Worm (Caenorhabditis elegans) whole organism, L1 larva: ENCODE data around the gene cey-4.

Source experiments
- C16A3.4 ChIP-seq: fragments of 150-350 bp; optimal IDR thresholded peaks from 2 replicates; lab custom pipeline; 2014; ENCODE audit warnings: missing biosample characterization, missing genetic modification characterization
- aha-1 ChIP-seq: fragments of 150-350 bp; optimal IDR thresholded peaks from 2 replicates; lab custom pipeline; 2014; ENCODE audit warnings: missing biosample characterization, missing genetic modification characterization
- ama-1 ChIP-seq: fragments of 150-350 bp; optimal IDR thresholded peaks from 2 replicates; lab custom pipeline; 2014
- blmp-1 ChIP-seq: fragments of 150-350 bp; optimal IDR thresholded peaks from 2 replicates; lab custom pipeline; 2014; ENCODE audit warnings: missing biosample characterization, missing genetic modification characterization
- ceh-82 ChIP-seq, 3 experiments: fragments of 150-350 bp in 1 of 3; sonication (generic microtip) in 2 of 3; optimal IDR thresholded peaks; 2 replicates each; lab custom pipeline; 2014 to 2017; ENCODE audit warnings: missing biosample characterization in 3 of 3, missing genetic modification characterization in 3 of 3
- dpl-1 ChIP-seq, 3 experiments: fragments of 150-350 bp in 2 of 3; sonication (generic microtip) in 1 of 3; optimal IDR thresholded peaks; 2 replicates each; lab custom pipeline; 2014 to 2017; ENCODE audit warnings: missing biosample characterization in 3 of 3, missing genetic modification characterization in 3 of 3, missing genetic modification reagents in 3 of 3
- dsc-1 ChIP-seq: sonication (generic microtip); optimal IDR thresholded peaks from 2 replicates; lab custom pipeline; 2016; ENCODE audit warnings: mild to moderate bottlenecking, missing genetic modification characterization, missing compliant biosample characterization
- efl-1 ChIP-seq, 4 experiments: fragments of 150-350 bp; optimal IDR thresholded peaks in 3 of 4; peaks in 1 of 4; 1 replicate in 1 of 4; 2 replicates in 3 of 4; lab custom pipeline; 2014; ENCODE audit warnings: missing biosample characterization in 2 of 4, missing genetic modification characterization in 2 of 4, missing genetic modification reagents in 2 of 4
- elt-2 ChIP-seq: sonication (generic microtip); optimal IDR thresholded peaks from 2 replicates; lab custom pipeline; 2016; ENCODE audit warnings: missing genetic modification characterization, mild to moderate bottlenecking, inconsistent platforms, missing compliant biosample characterization, missing genetic modification reagents
- elt-3 ChIP-seq, 6 experiments: fragments of 150-350 bp in 1 of 6; sonication (generic microtip); optimal IDR thresholded peaks; 2 replicates each; lab custom pipeline; 2017 to 2018; ENCODE audit warnings: missing biosample characterization in 6 of 6, missing genetic modification characterization in 6 of 6, inconsistent platforms in 1 of 6
- fkh-4 ChIP-seq: sonication (generic microtip); optimal IDR thresholded peaks from 2 replicates; lab custom pipeline; 2016; ENCODE audit warnings: missing compliant biosample characterization, missing genetic modification characterization, borderline replicate concordance
- grh-1 ChIP-seq: fragments of 200-800 bp; sonication (Bioruptor generic); IDR thresholded peaks from 2 replicates; pipeline ENCODE4 v1.3.6; 2022; ENCODE audit warnings: missing genetic modification reagents, missing genetic modification characterization, missing compliant biosample characterization
- hlh-17 ChIP-seq: fragments of 200-800 bp; sonication (Bioruptor generic); optimal IDR thresholded peaks from 2 replicates; lab custom pipeline; 2018; ENCODE audit warnings: missing genetic modification characterization, mild to moderate bottlenecking, missing compliant biosample characterization, moderate library complexity, borderline replicate concordance
- hlh-4 ChIP-seq: sonication (generic microtip); optimal IDR thresholded peaks from 2 replicates; lab custom pipeline; 2016; ENCODE audit warnings: mild to moderate bottlenecking, missing genetic modification characterization, missing compliant biosample characterization
- jun-1 ChIP-seq: fragments of 150-350 bp; optimal IDR thresholded peaks from 2 replicates; lab custom pipeline; 2014; ENCODE audit warnings: missing biosample characterization, missing genetic modification reagents, missing genetic modification characterization
- lin-13 ChIP-seq: fragments of 150-350 bp; optimal IDR thresholded peaks from 2 replicates; lab custom pipeline; 2014; ENCODE audit warnings: missing biosample characterization, missing genetic modification reagents, missing genetic modification characterization
- lin-15B ChIP-seq: fragments of 150-350 bp; sonication (generic microtip); optimal IDR thresholded peaks from 3 replicates; lab custom pipeline; 2014; ENCODE audit warnings: missing biosample characterization, missing genetic modification characterization
- lin-35 ChIP-seq, 2 experiments: fragments of 150-350 bp; optimal IDR thresholded peaks; 2 replicates each; lab custom pipeline; 2014; ENCODE audit warnings: missing biosample characterization in 2 of 2, missing genetic modification characterization in 2 of 2, missing genetic modification reagents in 2 of 2
- lin-39 ChIP-seq: fragments of 150-350 bp; optimal IDR thresholded peaks from 2 replicates; lab custom pipeline; 2014; ENCODE audit warnings: missing biosample characterization, missing genetic modification reagents, missing genetic modification characterization
- lir-3 ChIP-seq: sonication (generic microtip); optimal IDR thresholded peaks from 2 replicates; lab custom pipeline; 2016; ENCODE audit warnings: mild to moderate bottlenecking, missing genetic modification characterization, moderate library complexity, missing compliant biosample characterization; ENCODE audit not compliant: poor library complexity
- lsy-2 ChIP-seq, 2 experiments: fragments of 150-350 bp; optimal IDR thresholded peaks; 2 replicates each; lab custom pipeline; 2014; ENCODE audit warnings: missing biosample characterization in 2 of 2, missing genetic modification characterization in 2 of 2
- mdl-1 ChIP-seq, 2 experiments: fragments of 150-350 bp; optimal IDR thresholded peaks; 2 replicates each; lab custom pipeline; 2014 to 2017; ENCODE audit warnings: missing biosample characterization in 2 of 2, missing genetic modification characterization in 2 of 2, inconsistent platforms in 1 of 2
- mef-2 ChIP-seq: fragments of 150-350 bp; optimal IDR thresholded peaks from 2 replicates; lab custom pipeline; 2014; ENCODE audit warnings: missing biosample characterization, missing genetic modification characterization
- mep-1 ChIP-seq: fragments of 150-350 bp; optimal IDR thresholded peaks from 2 replicates; lab custom pipeline; 2014; ENCODE audit warnings: missing biosample characterization, missing genetic modification characterization
- nhr-20 ChIP-seq: sonication (generic microtip); optimal IDR thresholded peaks from 2 replicates; lab custom pipeline; 2016; ENCODE audit warnings: mild to moderate bottlenecking, missing genetic modification characterization, missing compliant biosample characterization
- nhr-237 ChIP-seq: fragments of 150-350 bp; optimal IDR thresholded peaks from 2 replicates; lab custom pipeline; 2014; ENCODE audit warnings: missing biosample characterization, missing genetic modification characterization
- nhr-47 ChIP-seq: sonication (generic microtip); optimal IDR thresholded peaks from 2 replicates; lab custom pipeline; 2016; ENCODE audit warnings: mild to moderate bottlenecking, missing genetic modification characterization, moderate library complexity, missing compliant biosample characterization
- nhr-71 ChIP-seq: sonication (generic microtip); optimal IDR thresholded peaks from 2 replicates; lab custom pipeline; 2016; ENCODE audit warnings: mild to moderate bottlenecking, missing genetic modification characterization, moderate library complexity, missing compliant biosample characterization
- nhr-90 ChIP-seq: sonication (generic microtip); optimal IDR thresholded peaks from 2 replicates; lab custom pipeline; 2016; ENCODE audit warnings: mild to moderate bottlenecking, missing genetic modification characterization, missing compliant biosample characterization; ENCODE audit not compliant: poor library complexity
- rnt-1 ChIP-seq: sonication (generic microtip); optimal IDR thresholded peaks from 2 replicates; lab custom pipeline; 2016; ENCODE audit warnings: mild to moderate bottlenecking, missing genetic modification characterization, moderate library complexity, missing compliant biosample characterization
- skn-1 ChIP-seq: fragments of 150-350 bp; optimal IDR thresholded peaks from 2 replicates; lab custom pipeline; 2014; ENCODE audit warnings: missing biosample characterization, missing genetic modification characterization
- snpc-4 ChIP-seq: fragments of 150-350 bp; optimal IDR thresholded peaks from 2 replicates; lab custom pipeline; 2014; ENCODE audit warnings: missing biosample characterization, missing genetic modification characterization
- snu-23 ChIP-seq: sonication (generic microtip); optimal IDR thresholded peaks from 2 replicates; lab custom pipeline; 2016; ENCODE audit warnings: missing genetic modification characterization, missing compliant biosample characterization
- sptf-1 ChIP-seq: fragments of 150-350 bp; optimal IDR thresholded peaks from 2 replicates; lab custom pipeline; 2014; ENCODE audit warnings: missing biosample characterization, missing genetic modification characterization
- swsn-7 ChIP-seq: sonication (generic microtip); optimal IDR thresholded peaks from 2 replicates; lab custom pipeline; 2016; ENCODE audit warnings: missing genetic modification characterization, missing compliant biosample characterization
- unc-130 ChIP-seq: fragments of 150-350 bp; optimal IDR thresholded peaks from 2 replicates; lab custom pipeline; 2017; ENCODE audit warnings: missing biosample characterization, missing genetic modification characterization, inconsistent platforms
- unc-30 ChIP-seq: sonication (generic microtip); optimal IDR thresholded peaks from 2 replicates; lab custom pipeline; 2017; ENCODE audit warnings: missing biosample characterization, missing genetic modification characterization
- xbp-1 ChIP-seq: sonication (generic microtip); optimal IDR thresholded peaks from 2 replicates; lab custom pipeline; 2016; ENCODE audit warnings: missing genetic modification characterization, missing compliant biosample characterization
- zip-4 ChIP-seq: fragments of 200-800 bp; sonication (Bioruptor generic); optimal IDR thresholded peaks from 2 replicates; lab custom pipeline; 2018; ENCODE audit warnings: mild to moderate bottlenecking, missing genetic modification characterization, moderate library complexity, missing compliant biosample characterization
- ztf-4 ChIP-seq: fragments of 150-350 bp; optimal IDR thresholded peaks from 2 replicates; lab custom pipeline; 2014; ENCODE audit warnings: missing biosample characterization, missing genetic modification characterization

Gene cey-4

ce11 chrIII:10902341-10902740, 33.8 kb upstream of the cey-4 start, which contains the start of gene unc-119:
Gene unc-119, plus strand, starts transcription at chrIII:10902641.
- TF ChIP-seq sptf-1: no peak
- TF ChIP-seq nhr-90 (tag; lab: Kevin White, UChicago): no peak

ce11 chrIII:10895817-10896413, 27.4 kb upstream of the cey-4 start, which contains the start of gene com-1:
Gene com-1, plus strand, starts transcription at chrIII:10896363.
- TF ChIP-seq nhr-237 (tag; lab: Kevin White, UChicago): no peak
- TF ChIP-seq rnt-1 (tag; lab: Kevin White, UChicago): no peak
- TF ChIP-seq zip-4: no peak
- no peak for TF ChIP-seq ama-1 (lab: Kevin White, UChicago)
- TF ChIP-seq xbp-1: peak; percentile 14
- no peak for TF ChIP-seq mef-2 (tag; lab: Kevin White, UChicago)
- TF ChIP-seq grh-1 (GFP tag; lab: Robert Waterston, UW): no peak
- TF ChIP-seq hlh-4 (tag; lab: Kevin White, UChicago): no peak
- no peak for TF ChIP-seq lin-13 (GFP tag; lab: Kevin White, UChicago)
- peak; percentile 46 for TF ChIP-seq nhr-47 (tag; lab: Kevin White, UChicago)
- TF ChIP-seq lir-3 (tag; lab: Kevin White, UChicago): no peak
- peak; percentile 51 to 73 for TF ChIP-seq lsy-2 (tag; optimal IDR thresholded peaks at IDR 0.05; lab: Kevin White, UChicago)
- TF ChIP-seq blmp-1 (tag; lab: Kevin White, UChicago): peak; percentile 58
- TF ChIP-seq efl-1 (optimal IDR thresholded peaks at IDR 0.05; lab: Kevin White, UChicago): peak; percentile 53 to 63
- TF ChIP-seq efl-1 (GFP tag; optimal IDR thresholded peaks at IDR 0.05 in 1 of 2; lab: Kevin White, UChicago): peak; percentile 61 to 93
- no peak for TF ChIP-seq mdl-1 (tag; optimal IDR thresholded peaks at IDR 0.05; lab: Kevin White, UChicago)
- TF ChIP-seq nhr-90 (tag; lab: Kevin White, UChicago): peak; percentile 3
- TF ChIP-seq elt-3 (tag; optimal IDR thresholded peaks at IDR 0.05; lab: Kevin White, UChicago): no peak
- peak; percentile 30 to 72 (median 42) for TF ChIP-seq dpl-1 (GFP tag; optimal IDR thresholded peaks at IDR 0.05; lab: Kevin White, UChicago)
- TF ChIP-seq ceh-82 (tag; optimal IDR thresholded peaks at IDR 0.05; lab: Kevin White, UChicago): peak in 2 of 3 experiments; percentile 56 to 59
- TF ChIP-seq lin-39 (tag; lab: Kevin White, UChicago): no peak
- TF ChIP-seq lin-15B (tag; lab: Kevin White, UChicago): peak; percentile 60
- TF ChIP-seq dsc-1 (tag; lab: Kevin White, UChicago): peak; percentile 15
- no peak for TF ChIP-seq elt-2
- no peak for TF ChIP-seq ztf-4 (tag; lab: Kevin White, UChicago)
- no peak for TF ChIP-seq jun-1 (tag; lab: Kevin White, UChicago)
- TF ChIP-seq skn-1: peak; percentile 42
- TF ChIP-seq lin-35 (GFP tag; optimal IDR thresholded peaks at IDR 0.05; lab: Kevin White, UChicago): peak; percentile 58 to 67
- peak; percentile 29 for TF ChIP-seq nhr-20 (tag; lab: Kevin White, UChicago)
- no peak for TF ChIP-seq aha-1
- no peak for TF ChIP-seq unc-130 (tag; lab: Kevin White, UChicago)
- peak; percentile 55 for TF ChIP-seq mep-1 (tag; lab: Kevin White, UChicago)
- TF ChIP-seq fkh-4 (tag; lab: Kevin White, UChicago): no peak
- peak; percentile 53 for TF ChIP-seq nhr-71 (tag; lab: Kevin White, UChicago)
- TF ChIP-seq snu-23 (GFP tag; lab: Kevin White, UChicago): peak; percentile 54
- TF ChIP-seq hlh-17 (GFP tag; lab: Kevin White, UChicago): no peak
- peak; percentile 29 for TF ChIP-seq swsn-7
- no peak for TF ChIP-seq unc-30 (tag; lab: Kevin White, UChicago)
- TF ChIP-seq C16A3.4 (tag; lab: Kevin White, UChicago): peak; percentile 39
- peak; percentile 22 for TF ChIP-seq snpc-4 (tag; lab: Kevin White, UChicago)
